Worm (Caenorhabditis elegans): ENCODE measurements around the gene ufl-1.

ufl-1 gene

DNA sequence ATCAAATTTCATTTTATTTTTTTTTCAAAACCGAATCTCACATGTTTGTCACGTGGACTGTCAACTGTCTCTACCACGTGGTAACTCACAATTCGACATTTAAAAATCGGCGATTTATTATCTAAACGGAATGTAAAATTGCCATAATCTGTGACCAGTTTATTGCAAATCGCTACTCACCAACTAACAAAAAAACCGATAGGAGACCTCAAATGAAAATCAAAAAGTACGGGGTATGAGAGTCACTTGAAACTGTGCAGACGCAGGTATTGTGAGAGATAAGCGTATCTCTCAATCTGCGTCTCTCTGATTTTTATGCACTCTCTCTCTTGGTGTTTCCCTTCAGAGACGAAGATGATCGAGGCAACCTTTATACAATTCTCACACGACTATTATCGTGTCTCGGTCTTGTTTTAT is 11.1 kb upstream of the ufl-1 start (continued):
- TF ChIP-seq ets-4 (GFP tag; optimal IDR thresholded peaks at IDR 0.05) (no peak), Y95B8A.8 (GFP tag; IDR thresholded peaks at IDR 0.05) (no peak), hsf-1 (GFP tag; IDR thresholded peaks at IDR 0.05) (no peak), F22D6.2 (tag; optimal IDR thresholded peaks at IDR 0.05) (peak; percentile 40), akir-1 (GFP tag; optimal IDR thresholded peaks at IDR 0.05) (no peak), chd-7 (tag; optimal IDR thresholded peaks at IDR 0.05) (peak; percentile 83), atf-7 (tag; optimal IDR thresholded peaks at IDR 0.05) (peak; percentile 54), Y67H2A.10 (GFP tag; conservative IDR thresholded peaks at IDR 0.05) (no peak), ama-1 (optimal IDR thresholded peaks at IDR 0.05) (peak; percentile 62), ama-1 (GFP tag; optimal IDR thresholded peaks at IDR 0.05) (no peak), F57A8.1 (GFP tag; optimal IDR thresholded peaks at IDR 0.05) (no peak), gei-17 (GFP tag; optimal IDR thresholded peaks at IDR 0.05) (no peak), nfyb-1 (GFP tag; IDR thresholded peaks at IDR 0.05) (no peak), efl-1 (GFP tag; optimal IDR thresholded peaks at IDR 0.05) (no peak), let-607 (tag; optimal IDR thresholded peaks at IDR 0.05) (peak; percentile 3 to 43), mcd-1 (GFP tag; IDR thresholded peaks at IDR 0.05) (no peak), attf-5 (GFP tag; optimal IDR thresholded peaks at IDR 0.05) (peak; percentile 73), nhr-179 (tag; optimal IDR thresholded peaks at IDR 0.05) (no peak), F37B4.10 (GFP tag; IDR thresholded peaks at IDR 0.05) (no peak), hlh-26 (GFP tag; conservative IDR thresholded peaks at IDR 0.05) (no peak), B0261.1 (tag; optimal IDR thresholded peaks at IDR 0.05) (no peak), ZK185.1 (tag; optimal IDR thresholded peaks at IDR 0.05; ENCODE audit: poor library complexity, severe bottlenecking) (peak; percentile 70), attf-6 (GFP tag; IDR thresholded peaks at IDR 0.05) (no peak), C06A6.2 (GFP tag; conservative IDR thresholded peaks at IDR 0.05) (0 out of 2 replicates have a peak, but pooled peaks have one; percentile 36), nhr-90 (tag; optimal IDR thresholded peaks at IDR 0.05) (peak; percentile 5), ceh-58 (GFP tag; IDR thresholded peaks at IDR 0.05) (no peak), dox-1 (GFP tag; IDR thresholded peaks at IDR 0.05) (peak; percentile 49; the same call in 1 of the 2 replicates), ceh-79 (tag; optimal IDR thresholded peaks at IDR 0.05) (no peak), tbp1 (GFP tag; optimal IDR thresholded peaks at IDR 0.05) (peak; percentile 40), ztf-18 (tag; optimal IDR thresholded peaks at IDR 0.05) (peak; percentile 20), nfya-2 (GFP tag; IDR thresholded peaks at IDR 0.05) (no peak), snpc-3.4 (tag; optimal IDR thresholded peaks at IDR 0.05) (no peak), B0035.1 (tag; optimal IDR thresholded peaks at IDR 0.05) (no peak), B0336.3 (GFP tag; IDR thresholded peaks at IDR 0.05) (peak; percentile 48; the same call in 1 of the 2 replicates), K11D2.4 (GFP tag; IDR thresholded peaks at IDR 0.05) (peak; percentile 39; the same call in 1 of the 2 replicates), let-526 (GFP tag; IDR thresholded peaks at IDR 0.05) (peak; percentile 6; the same call in 1 of the 2 replicates), ceh-27 (GFP tag; optimal IDR thresholded peaks at IDR 0.05) (no peak)

DNA sequence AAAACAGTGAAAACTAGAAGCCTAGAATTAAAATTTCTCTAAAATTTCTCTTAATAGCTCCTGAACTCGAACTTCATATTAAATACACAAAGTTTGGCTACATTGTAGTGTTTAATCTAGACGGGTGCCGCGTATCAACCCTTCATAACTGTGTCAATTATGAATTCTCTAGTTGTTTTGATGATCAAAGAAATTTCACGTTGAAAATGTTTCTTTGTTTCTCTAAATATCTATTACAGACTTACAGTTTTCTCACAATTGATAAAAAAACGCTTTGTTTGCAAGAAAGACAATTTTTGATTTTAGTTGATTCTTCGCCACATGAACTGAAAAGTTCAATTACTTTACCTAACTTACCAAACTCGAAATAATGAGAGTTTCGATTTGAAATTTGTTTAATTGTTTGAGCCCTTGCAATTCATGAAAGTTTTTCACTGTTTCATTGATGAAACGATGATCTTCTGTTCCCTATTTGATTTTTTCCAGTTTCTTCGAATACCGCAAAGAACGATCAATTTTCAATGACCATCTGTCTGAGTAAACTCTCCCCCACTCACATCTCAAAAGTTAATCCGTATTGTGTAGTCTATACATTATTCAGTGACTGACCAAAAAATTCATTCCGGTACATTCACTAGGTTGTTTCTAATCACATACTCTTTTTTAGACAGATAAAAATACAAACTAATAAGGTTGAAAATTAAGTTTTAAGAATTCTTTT is 10.1 kb upstream of the ufl-1 start:
- TF ChIP-seq nhr-80 (tag; optimal IDR thresholded peaks at IDR 0.05) (peak; percentile 52), attf-5 (GFP tag; optimal IDR thresholded peaks at IDR 0.05) (no peak), F37B4.10 (GFP tag; IDR thresholded peaks at IDR 0.05) (no peak), let-607 (tag; optimal IDR thresholded peaks at IDR 0.05) (peak in 1 of 2 experiments; percentile 39)

Measured in whole organism, young adult.